Worm (Caenorhabditis elegans): ENCODE data around the gene K08E4.3.

ce11 chrIV:12084178-12084577 is 26.6 kb downstream of the K08E4.3 start, which contains the start of gene repo-1:
- TF ChIP-seq snpc-4 (tag; optimal IDR thresholded peaks at IDR 0.05) (no peak), nhr-12 (tag; optimal IDR thresholded peaks at IDR 0.05) (no peak), ceh-39 (tag; optimal IDR thresholded peaks at IDR 0.05) (no peak), zip-8 (tag; optimal IDR thresholded peaks at IDR 0.05) (no peak), nhr-76 (tag; optimal IDR thresholded peaks at IDR 0.05) (no peak), unc-62 (GFP tag; optimal IDR thresholded peaks at IDR 0.05) (no peak)
